Worm (Caenorhabditis elegans) whole organism, midembryonic: ENCODE measurements around the gene rnp-7.

Source experiments
- T22C8.4 ChIP-seq: fragments of 200-800 bp; sonication (Bioruptor generic); IDR thresholded peaks from 2 replicates; pipeline ENCODE4 v1.3.6; 2022; ENCODE audit warnings: missing genetic modification characterization, missing compliant biosample characterization
- cog-1 ChIP-seq: sonication (generic microtip); optimal IDR thresholded peaks from 2 replicates; lab custom pipeline; 2016; ENCODE audit warnings: missing genetic modification characterization, missing compliant biosample characterization
- flt-1 ChIP-seq: fragments of 200-800 bp; sonication (Bioruptor generic); IDR thresholded peaks from 2 replicates; pipeline ENCODE4 v1.3.6; 2022; ENCODE audit warnings: missing genetic modification characterization, missing compliant biosample characterization
- klf-2 ChIP-seq: fragments of 200-800 bp; sonication (Bioruptor generic); conservative IDR thresholded peaks from 2 replicates; pipeline ENCODE4 v1.3.6; 2022; ENCODE audit warnings: missing genetic modification reagents, missing genetic modification characterization, missing compliant biosample characterization
- med-1 ChIP-seq: sonication (generic microtip); optimal IDR thresholded peaks from 2 replicates; lab custom pipeline; 2017; ENCODE audit warnings: missing genetic modification characterization, mild to moderate bottlenecking, missing compliant biosample characterization, antibody characterized with exemption, missing genetic modification reagents; ENCODE audit not compliant: insufficient read depth
- ref-1 ChIP-seq: fragments of 200-800 bp; sonication (Bioruptor generic); conservative IDR thresholded peaks from 2 replicates; pipeline ENCODE4 v1.3.6; 2022; ENCODE audit warnings: missing genetic modification reagents, missing genetic modification characterization, missing compliant biosample characterization
- tab-1 ChIP-seq: fragments of 200-800 bp; sonication (Bioruptor generic); IDR thresholded peaks from 2 replicates; pipeline ENCODE4 v1.3.6; 2022; ENCODE audit warnings: missing genetic modification characterization, missing compliant biosample characterization
- ztf-23 ChIP-seq: fragments of 200-800 bp; sonication (Bioruptor generic); IDR thresholded peaks from 2 replicates; pipeline ENCODE4 v1.3.6; 2022; ENCODE audit warnings: missing genetic modification reagents, missing genetic modification characterization, missing compliant biosample characterization
- ztf-29 ChIP-seq: fragments of 200-800 bp; sonication (Bioruptor generic); IDR thresholded peaks from 2 replicates; pipeline ENCODE4 v1.3.6; 2022; ENCODE audit warnings: missing genetic modification reagents, missing genetic modification characterization, missing compliant biosample characterization

rnp-7 gene

DNA sequence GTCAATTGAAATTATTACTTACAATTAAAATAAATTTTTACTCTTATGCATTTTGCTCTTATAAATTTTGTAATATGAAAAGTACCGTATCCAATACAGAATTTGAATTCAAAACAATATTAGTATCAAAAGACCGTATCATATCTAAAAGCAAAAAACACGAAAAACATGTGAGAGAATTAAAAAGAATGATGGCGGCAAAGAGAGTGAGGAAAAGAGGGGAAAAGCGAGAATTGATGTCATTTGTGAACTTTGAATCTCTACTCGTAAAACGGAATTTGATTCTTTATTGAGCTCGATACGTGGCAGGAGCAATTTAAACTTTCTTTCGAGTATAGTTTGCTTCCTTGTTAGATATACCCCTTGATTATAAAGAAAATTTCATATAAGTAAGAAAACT, 6.4 kb downstream of the rnp-7 start:
- TF ChIP-seq klf-2 (GFP tag; lab: Robert Waterston, UW): no peak
- TF ChIP-seq ztf-29 (GFP tag; lab: Robert Waterston, UW): no peak
- TF ChIP-seq ztf-23 (GFP tag; lab: Robert Waterston, UW): no peak
- no peak for TF ChIP-seq T22C8.4 (GFP tag; lab: Robert Waterston, UW)
- no peak for TF ChIP-seq med-1
- no peak for TF ChIP-seq ref-1 (GFP tag; lab: Robert Waterston, UW)
- no peak for TF ChIP-seq tab-1 (GFP tag; lab: Robert Waterston, UW)
- TF ChIP-seq cog-1 (tag; lab: Kevin White, UChicago): no peak
- no peak for TF ChIP-seq flt-1 (GFP tag; lab: Robert Waterston, UW)

ce11 chrIII:7153747-7154238, 7.2 kb downstream of the rnp-7 start, which contains the start of gene ogt-1:
TSS of gene ogt-1 (minus strand) at chrIII:7153797.
- peak; percentile 69; the same call in 1 of the 2 replicates for TF ChIP-seq ztf-29 (GFP tag; lab: Robert Waterston, UW)
- no peak for TF ChIP-seq flt-1 (GFP tag; lab: Robert Waterston, UW)
- peak; percentile 57; the same call in 1 of the 2 replicates for TF ChIP-seq ztf-23 (GFP tag; lab: Robert Waterston, UW)
- TF ChIP-seq med-1: no peak
- TF ChIP-seq cog-1 (tag; lab: Kevin White, UChicago): peak; percentile 47

DNA sequence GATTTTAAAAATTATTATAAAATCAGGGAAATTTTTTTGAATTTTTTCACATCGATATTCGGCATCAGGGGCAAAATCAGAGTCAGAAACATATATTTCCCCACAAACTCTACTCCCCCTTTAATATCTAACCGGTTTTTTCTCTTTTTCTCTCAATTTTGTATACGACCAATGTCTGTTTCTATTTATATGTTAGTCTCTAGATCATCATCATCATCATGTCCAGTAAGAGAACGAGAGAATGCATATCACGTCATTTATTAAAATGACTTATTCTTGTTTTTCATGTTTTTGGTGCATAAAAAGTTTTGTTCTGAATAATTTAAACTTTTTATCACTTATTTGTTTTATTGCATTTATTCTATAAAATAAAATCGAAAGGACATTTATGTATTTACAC, 8.4 kb downstream of the rnp-7 start:
- no peak for TF ChIP-seq ztf-29 (GFP tag; lab: Robert Waterston, UW)
- no peak for TF ChIP-seq flt-1 (GFP tag; lab: Robert Waterston, UW)
- TF ChIP-seq ztf-23 (GFP tag; lab: Robert Waterston, UW): no peak
- TF ChIP-seq ref-1 (GFP tag; lab: Robert Waterston, UW): no peak
- TF ChIP-seq cog-1 (tag; lab: Kevin White, UChicago): no peak
- TF ChIP-seq med-1: no peak
- no peak for TF ChIP-seq klf-2 (GFP tag; lab: Robert Waterston, UW)
- TF ChIP-seq tab-1 (GFP tag; lab: Robert Waterston, UW): no peak
- TF ChIP-seq T22C8.4 (GFP tag; lab: Robert Waterston, UW): no peak

DNA sequence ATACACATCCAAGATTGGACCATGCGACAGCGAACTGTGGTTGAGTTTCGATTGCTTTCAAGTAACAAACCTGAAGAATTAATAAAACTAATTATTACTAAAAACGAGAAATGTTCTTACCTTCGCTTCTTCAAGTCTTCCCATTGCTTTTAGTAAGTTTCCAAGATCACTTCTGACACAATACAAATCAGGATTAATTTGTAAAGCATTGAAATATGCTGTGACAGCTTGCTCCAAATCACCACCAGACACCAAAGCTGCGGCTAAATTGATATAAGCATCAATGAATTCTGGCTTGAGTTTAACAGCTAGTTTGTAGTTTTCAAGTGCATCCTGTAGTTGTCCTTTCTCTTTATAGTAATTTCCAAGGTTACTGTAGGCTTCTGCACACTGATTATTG, 10.8 kb downstream of the rnp-7 start:
- TF ChIP-seq tab-1 (GFP tag; lab: Robert Waterston, UW) (no peak), ref-1 (GFP tag; lab: Robert Waterston, UW) (no peak)

ce11 chrIII:7148191-7148590, 12.8 kb downstream of the rnp-7 start:
- TF ChIP-seq T22C8.4 (GFP tag; lab: Robert Waterston, UW) (no peak), ztf-23 (GFP tag; lab: Robert Waterston, UW) (no peak), ztf-29 (GFP tag; lab: Robert Waterston, UW) (no peak), klf-2 (GFP tag; lab: Robert Waterston, UW) (no peak), flt-1 (GFP tag; lab: Robert Waterston, UW) (no peak), ref-1 (GFP tag; lab: Robert Waterston, UW) (no peak), cog-1 (tag; lab: Kevin White, UChicago) (no peak), med-1 (no peak), tab-1 (GFP tag; lab: Robert Waterston, UW) (no peak)

- no peak for TF ChIP-seq ztf-29 (GFP tag; lab: Robert Waterston, UW)
- TF ChIP-seq med-1: no peak
- no peak for TF ChIP-seq ztf-23 (GFP tag; lab: Robert Waterston, UW)
- TF ChIP-seq ref-1 (GFP tag; lab: Robert Waterston, UW): no peak
- TF ChIP-seq klf-2 (GFP tag; lab: Robert Waterston, UW): no peak
- no peak for TF ChIP-seq flt-1 (GFP tag; lab: Robert Waterston, UW)
- no peak for TF ChIP-seq cog-1 (tag; lab: Kevin White, UChicago)
- TF ChIP-seq T22C8.4 (GFP tag; lab: Robert Waterston, UW): no peak
- no peak for TF ChIP-seq tab-1 (GFP tag; lab: Robert Waterston, UW)
Measured at ce11 chrIII:7146341-7146740, 14.6 kb downstream of the rnp-7 start.

ce11 chrIII:7144749-7145148, 16.2 kb downstream of the rnp-7 start, which contains the start of gene glr-2:
TSS of gene glr-2 (minus strand) at chrIII:7144959.
- TF ChIP-seq ztf-23 (GFP tag; lab: Robert Waterston, UW): 0 out of 2 replicates have a peak, but pooled peaks have one; percentile 48
- no peak for TF ChIP-seq T22C8.4 (GFP tag; lab: Robert Waterston, UW)
- TF ChIP-seq cog-1 (tag; lab: Kevin White, UChicago): no peak
- no peak for TF ChIP-seq med-1

DNA sequence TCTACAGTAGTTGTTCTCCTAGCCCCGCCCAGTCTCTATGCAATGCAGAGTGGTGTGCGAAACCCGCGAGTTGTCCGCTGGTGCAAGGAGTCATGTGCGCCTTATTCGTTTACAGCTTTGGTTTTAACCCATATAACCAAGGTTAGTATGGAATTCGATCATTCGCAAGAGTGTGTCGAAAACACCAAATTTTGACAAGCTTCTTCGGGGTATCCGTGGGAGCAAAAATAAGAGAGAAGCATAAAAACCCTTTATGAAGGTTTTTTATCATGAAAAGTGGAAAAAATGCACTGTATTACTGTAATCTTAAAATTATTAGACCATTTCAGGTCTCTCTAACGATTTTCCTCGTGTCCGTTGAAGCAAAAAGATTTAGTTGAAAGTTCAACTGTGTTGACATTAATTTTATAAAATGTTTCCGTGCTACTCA, 18.8 kb downstream of the rnp-7 start:
- no peak for TF ChIP-seq med-1
- TF ChIP-seq flt-1 (GFP tag; lab: Robert Waterston, UW): no peak

- TF ChIP-seq ztf-29 (GFP tag; lab: Robert Waterston, UW) (no peak), med-1 (no peak), T22C8.4 (GFP tag; lab: Robert Waterston, UW) (no peak), cog-1 (tag; lab: Kevin White, UChicago) (no peak), tab-1 (GFP tag; lab: Robert Waterston, UW) (no peak)
Measured at ce11 chrIII:7141285-7141715, 19.7 kb downstream of the rnp-7 start.

- TF ChIP-seq med-1: no peak
- peak; percentile 63; the same call in 1 of the 2 replicates for TF ChIP-seq flt-1 (GFP tag; lab: Robert Waterston, UW)
- TF ChIP-seq cog-1 (tag; lab: Kevin White, UChicago): no peak
- TF ChIP-seq ztf-29 (GFP tag; lab: Robert Waterston, UW): no peak
Measured at ce11 chrIII:7140228-7140710, 20.7 kb downstream of the rnp-7 start.
